Worm (Caenorhabditis elegans): ENCODE data around the gene R04F11.5.

ce11 chrV:12320274-12320839, 2.5 kb upstream of the R04F11.5 start:
- TF ChIP-seq ztf-4 (tag; optimal IDR thresholded peaks at IDR 0.05) (no peak), ama-1 (optimal IDR thresholded peaks at IDR 0.05) (no peak), lin-15B (tag; optimal IDR thresholded peaks at IDR 0.05) (no peak)

Measured in whole organism, L3 larva.